Worm (Caenorhabditis elegans): Measurements from ENCODE around the gene srt-7.

srt-7 gene

DNA sequence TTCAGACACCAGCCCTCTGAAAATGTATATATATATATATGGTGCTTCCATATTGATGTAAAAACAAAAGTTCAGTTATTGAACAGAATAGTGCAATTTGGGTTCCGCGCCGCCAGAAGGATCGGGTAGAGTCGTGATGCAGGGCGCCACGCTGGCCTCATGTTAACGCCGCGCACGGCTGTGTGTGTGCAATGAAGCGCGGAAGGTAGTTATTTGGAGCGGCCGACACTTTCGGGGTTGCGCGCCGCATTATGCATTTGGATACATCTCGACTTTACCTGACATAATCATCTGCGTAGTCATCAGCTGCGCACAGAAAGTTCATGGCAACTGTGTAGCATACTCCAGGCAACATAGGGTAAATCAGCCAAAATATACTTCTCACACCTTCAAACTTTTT, 25.2 kb downstream of the srt-7 start:
- TF ChIP-seq hmg-4 (GFP tag; optimal IDR thresholded peaks at IDR 0.05) (no peak), ceh-13 (GFP tag; optimal IDR thresholded peaks at IDR 0.05) (no peak)

- TF ChIP-seq tra-4 (tag; optimal IDR thresholded peaks at IDR 0.05) (no peak), tbx-11 (GFP tag; IDR thresholded peaks at IDR 0.05) (no peak), aly-1 (tag; optimal IDR thresholded peaks at IDR 0.05) (no peak), ama-1 (optimal IDR thresholded peaks at IDR 0.05) (no peak), hmg-4 (GFP tag; optimal IDR thresholded peaks at IDR 0.05) (no peak), F13C5.2 (tag; optimal IDR thresholded peaks at IDR 0.05) (no peak), pes-1 (GFP tag; IDR thresholded peaks at IDR 0.05) (no peak), ets-7 (tag; optimal IDR thresholded peaks at IDR 0.05) (no peak), tbx-37 (GFP tag; conservative IDR thresholded peaks at IDR 0.05) (no peak), hmbx-1 (tag; optimal IDR thresholded peaks at IDR 0.05) (no peak), scrt-1 (GFP tag; IDR thresholded peaks at IDR 0.05) (no peak), sea-1 (GFP tag; conservative IDR thresholded peaks at IDR 0.05) (no peak), hnd-1 (tag; optimal IDR thresholded peaks at IDR 0.05) (no peak), flt-1 (GFP tag; IDR thresholded peaks at IDR 0.05) (no peak)
Measured at ce11 chrV:3107450-3107849, 25.9 kb downstream of the srt-7 start, which contains the start of gene str-68. Gene str-68 (minus strand): TSS chrV:3107550.

- TF ChIP-seq ama-1 (optimal IDR thresholded peaks at IDR 0.05): no peak
- no peak for TF ChIP-seq ceh-13 (GFP tag; optimal IDR thresholded peaks at IDR 0.05)
- no peak for TF ChIP-seq F13C5.2 (tag; optimal IDR thresholded peaks at IDR 0.05)
- TF ChIP-seq pes-1 (GFP tag; IDR thresholded peaks at IDR 0.05): no peak
- TF ChIP-seq hmg-4 (GFP tag; optimal IDR thresholded peaks at IDR 0.05): no peak
- no peak for TF ChIP-seq hnd-1 (tag; optimal IDR thresholded peaks at IDR 0.05)
- no peak for TF ChIP-seq tbx-37 (GFP tag; conservative IDR thresholded peaks at IDR 0.05)
- TF ChIP-seq tbx-11 (GFP tag; IDR thresholded peaks at IDR 0.05): no peak
- no peak for TF ChIP-seq B0310.2 (tag; optimal IDR thresholded peaks at IDR 0.05)
- no peak for TF ChIP-seq hmbx-1 (tag; optimal IDR thresholded peaks at IDR 0.05)
- TF ChIP-seq tra-4 (tag; optimal IDR thresholded peaks at IDR 0.05): no peak
- no peak for TF ChIP-seq sea-1 (GFP tag; conservative IDR thresholded peaks at IDR 0.05)
- no peak for TF ChIP-seq ceh-36 (tag; optimal IDR thresholded peaks at IDR 0.05)
Measured at ce11 chrV:3112198-3112597, 30.6 kb downstream of the srt-7 start.

- TF ChIP-seq pes-1 (GFP tag; IDR thresholded peaks at IDR 0.05) (no peak), tra-4 (tag; optimal IDR thresholded peaks at IDR 0.05) (no peak), tbx-37 (GFP tag; conservative IDR thresholded peaks at IDR 0.05) (no peak), hmbx-1 (tag; optimal IDR thresholded peaks at IDR 0.05) (no peak), F13C5.2 (tag; optimal IDR thresholded peaks at IDR 0.05) (no peak), scrt-1 (GFP tag; IDR thresholded peaks at IDR 0.05) (no peak), flt-1 (GFP tag; IDR thresholded peaks at IDR 0.05) (no peak)
Measured at ce11 chrV:3113751-3114150, 32.2 kb downstream of the srt-7 start, which contains the start of gene Y73C8C.8. Gene Y73C8C.8 (minus strand): TSS chrV:3113851.

ce11 chrV:3114973-3115372, 33.4 kb downstream of the srt-7 start, which contains the start of gene Y73C8C.3:
Gene Y73C8C.3 (plus strand): TSS chrV:3115273.
- no peak for TF ChIP-seq tra-4 (tag; optimal IDR thresholded peaks at IDR 0.05)
- no peak for TF ChIP-seq hmbx-1 (tag; optimal IDR thresholded peaks at IDR 0.05)
- no peak for TF ChIP-seq pes-1 (GFP tag; IDR thresholded peaks at IDR 0.05)
- TF ChIP-seq ceh-13 (GFP tag; optimal IDR thresholded peaks at IDR 0.05): no peak
- no peak for TF ChIP-seq tbx-11 (GFP tag; IDR thresholded peaks at IDR 0.05)
- no peak for TF ChIP-seq F13C5.2 (tag; optimal IDR thresholded peaks at IDR 0.05)
- TF ChIP-seq aly-1 (tag; optimal IDR thresholded peaks at IDR 0.05): no peak
- TF ChIP-seq scrt-1 (GFP tag; IDR thresholded peaks at IDR 0.05): no peak
- TF ChIP-seq flt-1 (GFP tag; IDR thresholded peaks at IDR 0.05): no peak
- TF ChIP-seq ets-7 (tag; optimal IDR thresholded peaks at IDR 0.05): no peak
- no peak for TF ChIP-seq hnd-1 (tag; optimal IDR thresholded peaks at IDR 0.05)
- TF ChIP-seq ceh-36 (tag; optimal IDR thresholded peaks at IDR 0.05): no peak
- TF ChIP-seq B0310.2 (tag; optimal IDR thresholded peaks at IDR 0.05): no peak
- no peak for TF ChIP-seq tbx-37 (GFP tag; conservative IDR thresholded peaks at IDR 0.05)
- TF ChIP-seq hmg-4 (GFP tag; optimal IDR thresholded peaks at IDR 0.05): no peak

DNA sequence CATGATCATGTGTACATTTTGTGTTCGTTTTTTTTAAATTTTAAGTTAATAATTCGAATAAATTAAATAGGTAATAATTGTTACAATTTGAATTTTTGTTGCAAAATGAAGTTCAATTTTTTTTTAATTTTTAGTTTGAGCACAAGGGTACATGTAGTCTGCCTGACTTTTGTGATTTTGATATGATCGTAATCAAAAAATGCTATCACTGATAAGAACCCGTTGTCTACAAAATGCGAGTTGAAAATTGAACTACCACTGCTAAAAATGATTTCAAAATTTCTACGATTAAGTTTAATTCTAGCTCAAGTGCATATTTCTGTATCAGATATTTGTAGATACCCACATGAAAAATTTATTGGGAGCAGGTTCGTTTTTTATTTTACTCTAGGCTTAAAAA, 36.6 kb downstream of the srt-7 start, which contains the start of gene clec-210:
Gene clec-210 (plus strand): TSS at position 211 of the 400 bp plus-strand sequence.
- TF ChIP-seq tra-4 (tag; optimal IDR thresholded peaks at IDR 0.05) (no peak), aly-1 (tag; optimal IDR thresholded peaks at IDR 0.05) (no peak), tbx-11 (GFP tag; IDR thresholded peaks at IDR 0.05) (no peak), pes-1 (GFP tag; IDR thresholded peaks at IDR 0.05) (no peak), flt-1 (GFP tag; IDR thresholded peaks at IDR 0.05) (no peak), B0310.2 (tag; optimal IDR thresholded peaks at IDR 0.05) (no peak), F13C5.2 (tag; optimal IDR thresholded peaks at IDR 0.05) (no peak), hnd-1 (tag; optimal IDR thresholded peaks at IDR 0.05) (no peak), sea-1 (GFP tag; conservative IDR thresholded peaks at IDR 0.05) (no peak), tbx-37 (GFP tag; conservative IDR thresholded peaks at IDR 0.05) (no peak), ceh-36 (tag; optimal IDR thresholded peaks at IDR 0.05) (no peak), ceh-13 (GFP tag; optimal IDR thresholded peaks at IDR 0.05) (no peak), ama-1 (optimal IDR thresholded peaks at IDR 0.05) (no peak), hmbx-1 (tag; optimal IDR thresholded peaks at IDR 0.05) (no peak), ets-7 (tag; optimal IDR thresholded peaks at IDR 0.05) (no peak), scrt-1 (GFP tag; IDR thresholded peaks at IDR 0.05) (no peak), hmg-4 (GFP tag; optimal IDR thresholded peaks at IDR 0.05) (no peak)

ce11 chrV:3119185-3119584, 37.6 kb downstream of the srt-7 start:
- TF ChIP-seq hnd-1 (tag; optimal IDR thresholded peaks at IDR 0.05) (no peak), hmg-4 (GFP tag; optimal IDR thresholded peaks at IDR 0.05) (no peak), ets-7 (tag; optimal IDR thresholded peaks at IDR 0.05) (no peak), tra-4 (tag; optimal IDR thresholded peaks at IDR 0.05) (no peak), F13C5.2 (tag; optimal IDR thresholded peaks at IDR 0.05) (no peak), pes-1 (GFP tag; IDR thresholded peaks at IDR 0.05) (no peak), ceh-36 (tag; optimal IDR thresholded peaks at IDR 0.05) (no peak), scrt-1 (GFP tag; IDR thresholded peaks at IDR 0.05) (no peak), B0310.2 (tag; optimal IDR thresholded peaks at IDR 0.05) (no peak), aly-1 (tag; optimal IDR thresholded peaks at IDR 0.05) (no peak), tbx-37 (GFP tag; conservative IDR thresholded peaks at IDR 0.05) (no peak), sea-1 (GFP tag; conservative IDR thresholded peaks at IDR 0.05) (no peak), flt-1 (GFP tag; IDR thresholded peaks at IDR 0.05) (no peak)
